Fruit fly (Drosophila melanogaster) whole organism, embryonic: ENCODE data around the gene Upf1.

Experiments
- Adf1 ChIP-seq: fragments of 200-800 bp; sonication (Bioruptor generic); IDR thresholded peaks from 2 replicates; pipeline ENCODE4 v1.3.6; 2022; ENCODE audit warnings: missing biosample characterization, missing genetic modification characterization
- Bteb2 ChIP-seq: fragments of 200-800 bp; sonication (Bioruptor generic); optimal IDR thresholded peaks from 2 replicates; lab custom pipeline; 2016; ENCODE audit warnings: missing biosample characterization, missing genetic modification characterization
- CG10543 ChIP-seq: fragments of 200-800 bp; sonication (Bioruptor generic); optimal IDR thresholded peaks from 3 replicates; lab custom pipeline; 2017; ENCODE audit warnings: missing biosample characterization, mild to moderate bottlenecking, missing genetic modification characterization, moderate library complexity
- CG10654 ChIP-seq: fragments of 200-800 bp; sonication (Bioruptor generic); optimal IDR thresholded peaks from 2 replicates; lab custom pipeline; 2016; ENCODE audit warnings: missing biosample characterization, missing genetic modification characterization
- CG11398 ChIP-seq: fragments of 200-800 bp; sonication (Bioruptor generic); optimal IDR thresholded peaks from 2 replicates; lab custom pipeline; 2016; ENCODE audit warnings: missing biosample characterization, missing genetic modification characterization
- CG12391 ChIP-seq: fragments of 200-800 bp; sonication (Bioruptor generic); optimal IDR thresholded peaks from 3 replicates; lab custom pipeline; 2018; ENCODE audit warnings: missing biosample characterization, mild to moderate bottlenecking, missing genetic modification characterization, moderate library complexity
- CG12659 ChIP-seq: fragments of 200-800 bp; sonication (Bioruptor generic); optimal IDR thresholded peaks from 3 replicates; lab custom pipeline; 2017; ENCODE audit warnings: mild to moderate bottlenecking, missing biosample characterization, missing genetic modification reagents, missing genetic modification characterization
- CG13296 ChIP-seq: fragments of 200-800 bp; sonication (Bioruptor generic); optimal IDR thresholded peaks from 3 replicates; lab custom pipeline; 2018; ENCODE audit warnings: missing biosample characterization, mild to moderate bottlenecking, missing genetic modification characterization
- CG13424 ChIP-seq: fragments of 200-800 bp; sonication (Bioruptor generic); optimal IDR thresholded peaks from 2 replicates; lab custom pipeline; 2019; ENCODE audit warnings: missing biosample characterization, mild to moderate bottlenecking, missing genetic modification characterization, moderate library complexity
- CG14050 ChIP-seq: fragments of 200-800 bp; sonication (Bioruptor generic); IDR thresholded peaks from 3 replicates; pipeline ENCODE4 v1.3.6; 2022; ENCODE audit warnings: missing biosample characterization, missing genetic modification characterization
- CG17328 ChIP-seq: fragments of 200-800 bp; sonication (Bioruptor generic); IDR thresholded peaks from 2 replicates; pipeline ENCODE4 v1.3.6; 2022; ENCODE audit warnings: missing biosample characterization, missing genetic modification characterization
- CG1832 ChIP-seq: fragments of 200-800 bp; sonication (Bioruptor generic); optimal IDR thresholded peaks from 2 replicates; lab custom pipeline; 2017; ENCODE audit warnings: missing biosample characterization, mild to moderate bottlenecking, missing genetic modification characterization, inconsistent platforms
- CG18619 ChIP-seq: fragments of 200-800 bp; sonication (Bioruptor generic); optimal IDR thresholded peaks from 3 replicates; lab custom pipeline; 2017; ENCODE audit warnings: missing biosample characterization, mild to moderate bottlenecking, missing genetic modification characterization
- CG32772 ChIP-seq: fragments of 200-800 bp; sonication (Bioruptor generic); IDR thresholded peaks from 2 replicates; pipeline ENCODE4 v1.3.6; 2022; ENCODE audit warnings: missing biosample characterization, missing genetic modification characterization
- CG33213 ChIP-seq: fragments of 200-800 bp; sonication (Bioruptor generic); optimal IDR thresholded peaks from 3 replicates; lab custom pipeline; 2016; ENCODE audit warnings: missing biosample characterization, missing genetic modification characterization
- CG6175 ChIP-seq: fragments of 200-800 bp; sonication (Bioruptor generic); IDR thresholded peaks from 3 replicates; pipeline ENCODE4 v1.3.6; 2022; ENCODE audit warnings: missing biosample characterization, missing genetic modification characterization
- CG8089 ChIP-seq: fragments of 200-800 bp; sonication (Bioruptor generic); optimal IDR thresholded peaks from 3 replicates; lab custom pipeline; 2016; ENCODE audit warnings: missing biosample characterization, missing genetic modification characterization
- CG8924 ChIP-seq: fragments of 200-800 bp; optimal IDR thresholded peaks from 3 replicates; lab custom pipeline; 2019; ENCODE audit warnings: missing biosample characterization, mild to moderate bottlenecking, missing genetic modification characterization, moderate library complexity
- CG9437 ChIP-seq: fragments of 200-800 bp; sonication (Bioruptor generic); optimal IDR thresholded peaks from 2 replicates; lab custom pipeline; 2018; ENCODE audit warnings: missing biosample characterization, mild to moderate bottlenecking, missing genetic modification characterization
- CoRest ChIP-seq: fragments of 200-800 bp; sonication (Bioruptor generic); optimal IDR thresholded peaks from 3 replicates; lab custom pipeline; 2018; ENCODE audit warnings: missing biosample characterization, mild to moderate bottlenecking, missing genetic modification characterization, moderate library complexity
- Dll ChIP-seq: fragments of 200-800 bp; sonication (Bioruptor generic); IDR thresholded peaks from 4 replicates; pipeline ENCODE4 v1.3.6; 2022; ENCODE audit warnings: missing biosample characterization, missing genetic modification characterization; ENCODE audit not compliant: partially characterized antibody
- Ets65A ChIP-seq: fragments of 200-800 bp; sonication (Bioruptor generic); peaks from one replicate; lab custom pipeline; 2016; ENCODE audit warnings: missing biosample characterization, missing genetic modification characterization
- Gug ChIP-seq: fragments of 200-800 bp; sonication (Bioruptor generic); IDR thresholded peaks from 4 replicates; pipeline ENCODE4 v1.3.6; 2022; ENCODE audit warnings: missing biosample characterization, missing genetic modification characterization
- Hand ChIP-seq: fragments of 200-800 bp; sonication (Bioruptor generic); optimal IDR thresholded peaks from 2 replicates; lab custom pipeline; 2017; ENCODE audit warnings: mild to moderate bottlenecking, missing biosample characterization, missing genetic modification reagents, missing genetic modification characterization
- HmgZ ChIP-seq: fragments of 200-800 bp; sonication (Bioruptor generic); optimal IDR thresholded peaks from 2 replicates; lab custom pipeline; 2018; ENCODE audit warnings: missing biosample characterization, mild to moderate bottlenecking, missing genetic modification characterization
- Hr3 ChIP-seq: fragments of 200-800 bp; sonication (Bioruptor generic); optimal IDR thresholded peaks from 3 replicates; lab custom pipeline; 2016; ENCODE audit warnings: missing biosample characterization, missing genetic modification characterization
- Poxn ChIP-seq: fragments of 200-800 bp; sonication (Bioruptor generic); IDR thresholded peaks from 2 replicates; pipeline ENCODE4 v1.3.6; 2022; ENCODE audit warnings: missing biosample characterization, missing genetic modification characterization
- Side ChIP-seq: fragments of 200-800 bp; sonication (Bioruptor generic); optimal IDR thresholded peaks from 2 replicates; lab custom pipeline; 2016; ENCODE audit warnings: missing biosample characterization, missing genetic modification characterization
- Taf1 ChIP-seq: fragments of 200-800 bp; sonication (Bioruptor generic); IDR thresholded peaks from 2 replicates; pipeline ENCODE4 v1.3.6; 2022; ENCODE audit warnings: missing biosample characterization, missing genetic modification characterization
- abd-A ChIP-seq: fragments of 200-800 bp; sonication (Bioruptor generic); optimal IDR thresholded peaks from 3 replicates; lab custom pipeline; 2019; ENCODE audit warnings: missing biosample characterization, mild to moderate bottlenecking, missing genetic modification characterization, moderate library complexity
- bigmax ChIP-seq: fragments of 200-800 bp; sonication (Bioruptor generic); optimal IDR thresholded peaks from 2 replicates; lab custom pipeline; 2018; ENCODE audit warnings: missing biosample characterization, mild to moderate bottlenecking, missing genetic modification characterization
- chinmo ChIP-seq: fragments of 200-800 bp; sonication (Bioruptor generic); IDR thresholded peaks from 4 replicates; pipeline ENCODE4 v1.3.6; 2022; ENCODE audit warnings: missing biosample characterization, missing genetic modification characterization; ENCODE audit not compliant: partially characterized antibody
- dm ChIP-seq: fragments of 200-800 bp; sonication (Bioruptor generic); optimal IDR thresholded peaks from 3 replicates; lab custom pipeline; 2016; ENCODE audit warnings: missing biosample characterization, missing genetic modification characterization
- en ChIP-seq: fragments of 200-800 bp; sonication (Bioruptor generic); optimal IDR thresholded peaks from 2 replicates; lab custom pipeline; 2016; ENCODE audit warnings: missing biosample characterization, missing genetic modification characterization
- ewg ChIP-seq: fragments of 200-800 bp; sonication (Bioruptor generic); optimal IDR thresholded peaks from 3 replicates; lab custom pipeline; 2017; ENCODE audit warnings: mild to moderate bottlenecking, missing biosample characterization, missing genetic modification reagents, missing genetic modification characterization
- ftz-f1 ChIP-seq: fragments of 200-800 bp; sonication (Bioruptor generic); optimal IDR thresholded peaks from 2 replicates; lab custom pipeline; 2016; ENCODE audit warnings: missing biosample characterization, missing genetic modification characterization
- kay ChIP-seq: fragments of 200-800 bp; sonication (Bioruptor generic); optimal IDR thresholded peaks from 2 replicates; lab custom pipeline; 2016; ENCODE audit warnings: missing biosample characterization, missing genetic modification characterization
- klu ChIP-seq: fragments of 200-800 bp; sonication (Bioruptor generic); IDR thresholded peaks from 2 replicates; pipeline ENCODE4 v1.3.6; 2022; ENCODE audit warnings: missing biosample characterization, missing genetic modification characterization
- knrl ChIP-seq: fragments of 200-800 bp; sonication (Bioruptor generic); IDR thresholded peaks from 3 replicates; pipeline ENCODE4 v1.3.6; 2022; ENCODE audit warnings: missing biosample characterization, missing genetic modification characterization; ENCODE audit not compliant: partially characterized antibody
- mam ChIP-seq: fragments of 200-800 bp; sonication (Bioruptor generic); optimal IDR thresholded peaks from 3 replicates; lab custom pipeline; 2016; ENCODE audit warnings: missing biosample characterization, missing genetic modification characterization
- onecut ChIP-seq: fragments of 200-800 bp; sonication (Bioruptor generic); IDR thresholded peaks from 2 replicates; pipeline ENCODE4 v1.3.6; 2022; ENCODE audit warnings: missing biosample characterization, missing genetic modification characterization
- org-1 ChIP-seq: fragments of 200-800 bp; sonication (Bioruptor generic); optimal IDR thresholded peaks from 2 replicates; lab custom pipeline; 2017; ENCODE audit warnings: missing biosample characterization, missing genetic modification characterization
- pnt ChIP-seq: fragments of 200-800 bp; sonication (Bioruptor generic); optimal IDR thresholded peaks from 3 replicates; lab custom pipeline; 2016; ENCODE audit warnings: missing biosample characterization, missing genetic modification characterization
- prd ChIP-seq, 3 experiments: fragments of >200 bp in 2 of 3; fragments of 200-800 bp in 1 of 3; sonication (Bioruptor generic) in 1 of 3; optimal IDR thresholded peaks in 2 of 3; IDR thresholded peaks in 1 of 3; 2 replicates in 2 of 3; 3 replicates in 1 of 3; pipeline versions ENCODE4 v1.3.6 to Lab custom; 2017 to 2022; ENCODE audit warnings: missing biosample characterization in 1 of 3, missing genetic modification characterization in 1 of 3
- pros ChIP-seq: fragments of 200-800 bp; sonication (Bioruptor generic); optimal IDR thresholded peaks from 3 replicates; lab custom pipeline; 2019; ENCODE audit warnings: missing biosample characterization, mild to moderate bottlenecking, missing genetic modification characterization, moderate library complexity
- ssp ChIP-seq: fragments of 200-800 bp; sonication (Bioruptor generic); IDR thresholded peaks from 2 replicates; pipeline ENCODE4 v1.3.6; 2022; ENCODE audit warnings: missing biosample characterization, missing genetic modification characterization
- wek ChIP-seq: fragments of 200-800 bp; sonication (Bioruptor generic); optimal IDR thresholded peaks from 3 replicates; lab custom pipeline; 2018; ENCODE audit warnings: missing biosample characterization, mild to moderate bottlenecking, missing genetic modification characterization, moderate library complexity
- zen2 ChIP-seq: fragments of 200-800 bp; sonication (Bioruptor generic); IDR thresholded peaks from 3 replicates; pipeline ENCODE4 v1.3.6; 2022; ENCODE audit warnings: missing biosample characterization, missing genetic modification characterization; ENCODE audit not compliant: partially characterized antibody
- zfh2 ChIP-seq: fragments of 200-800 bp; sonication (Bioruptor generic); optimal IDR thresholded peaks from 2 replicates; lab custom pipeline; 2016; ENCODE audit warnings: missing biosample characterization, missing genetic modification characterization

Upf1 gene

dm6 chrX:11854758-11855465 is 50.3 kb downstream of the Upf1 start, which contains the start of the genes CG10347 and ATP7 (continued):
- TF ChIP-seq CG12659 (GFP tag; lab: Kevin White, UChicago), result peak; percentile 59
- peak; percentile 13 for TF ChIP-seq CG9437 (GFP tag; lab: Kevin White, UChicago)
- peak; percentile 33 for TF ChIP-seq CG10543 (GFP tag; lab: Kevin White, UChicago)
- TF ChIP-seq wek (GFP tag; lab: Kevin White, UChicago), result no peak
- no peak for TF ChIP-seq ftz-f1
- TF ChIP-seq CG33213 (GFP tag; lab: Kevin White, UChicago), result no peak
- no peak for TF ChIP-seq Taf1
- TF ChIP-seq knrl (GFP tag; lab: Robert Waterston, UW), result peak; percentile 93
- TF ChIP-seq abd-A (tag; lab: Kevin White, UChicago), result no peak
- no peak for TF ChIP-seq CG18619 (GFP tag; lab: Kevin White, UChicago)
- peak; percentile 59 for TF ChIP-seq CG12391 (tag; lab: Kevin White, UChicago)
- peak; percentile 15 for TF ChIP-seq ewg
- TF ChIP-seq CG1832 (GFP tag; lab: Kevin White, UChicago), result no peak
- TF ChIP-seq dm (GFP tag; lab: Kevin White, UChicago), result no peak
- no peak for TF ChIP-seq CG10654
- TF ChIP-seq pnt (GFP tag; lab: Kevin White, UChicago), result peak; percentile 17
- no peak for TF ChIP-seq CG11398 (GFP tag; lab: Kevin White, UChicago)
- no peak for TF ChIP-seq Poxn (GFP tag; lab: Robert Waterston, UW)
- peak; percentile 78 for TF ChIP-seq zen2 (GFP tag; lab: Robert Waterston, UW)
- peak; percentile 80; the same call in 2 of the 4 replicates for TF ChIP-seq chinmo (GFP tag; lab: Robert Waterston, UW)
- TF ChIP-seq zfh2 (GFP tag; lab: Kevin White, UChicago), result peak; percentile 20
- no peak for TF ChIP-seq CG17328 (GFP tag; lab: Robert Waterston, UW)
- TF ChIP-seq CG14050 (GFP tag; lab: Robert Waterston, UW), result no peak
- peak; percentile 97 for TF ChIP-seq Dll
- TF ChIP-seq Bteb2 (GFP tag; lab: Kevin White, UChicago), result peak; percentile 13
- no peak for TF ChIP-seq en
- TF ChIP-seq prd (optimal IDR thresholded peaks at IDR 0.05; lab: Kevin White, UChicago), result no peak
- TF ChIP-seq prd (GFP tag; IDR thresholded peaks at IDR 0.05; lab: Robert Waterston, UW), result peak; percentile 22; the same call in 2 of the 3 replicates
- TF ChIP-seq Gug, result peak; percentile 20; the same call in 1 of the 4 replicates
- no peak for TF ChIP-seq ssp
- peak; percentile 41 for TF ChIP-seq CG8924
- TF ChIP-seq bigmax, result no peak
- TF ChIP-seq CG13424 (tag; lab: Kevin White, UChicago), result peak; percentile 43
- TF ChIP-seq Ets65A (GFP tag; lab: Kevin White, UChicago), result peak; percentile 80
- peak; percentile 17 for TF ChIP-seq Hr3 (GFP tag; lab: Kevin White, UChicago)
- TF ChIP-seq CG6175, result no peak
- TF ChIP-seq klu (GFP tag; lab: Robert Waterston, UW), result no peak
- no peak for TF ChIP-seq Side
- TF ChIP-seq Adf1 (GFP tag; lab: Robert Waterston, UW), result no peak
- no peak for TF ChIP-seq pros (GFP tag; lab: Kevin White, UChicago)
- TF ChIP-seq org-1, result no peak
- peak; percentile 18 for TF ChIP-seq CoRest (tag; lab: Kevin White, UChicago)
- no peak for TF ChIP-seq onecut (GFP tag; lab: Robert Waterston, UW)
- peak; percentile 36 for TF ChIP-seq mam (GFP tag; lab: Kevin White, UChicago)
- peak; percentile 27 for TF ChIP-seq kay (GFP tag; lab: Kevin White, UChicago)
- TF ChIP-seq CG13296 (GFP tag; lab: Kevin White, UChicago), result peak; percentile 6
- no peak for TF ChIP-seq Hand (GFP tag; lab: Kevin White, UChicago)
- TF ChIP-seq CG8089 (GFP tag; lab: Kevin White, UChicago), result no peak
- no peak for TF ChIP-seq CG32772
- TF ChIP-seq HmgZ (tag; lab: Kevin White, UChicago), result peak; percentile 60
